1 fruit fly cellular context compared by ENCODE assay signal in genomic region chr3L:12037449-12038163, dm6.
TF ChIP-seq lines count a peak whose summit lies in the region.

No protein-coding gene starts in this region.

TF ChIP-seq in whole organism, embryonic, 481 proteins besides CTCF, POLR2A, EP300 and RAD21 (continued from another document):
- peak; percentile 51 for TF ChIP-seq ssp (GFP tag; IDR thresholded peaks at IDR 0.05; lab: Robert Waterston, UW)
